Worm (Caenorhabditis elegans): ENCODE measurements around the gene frk-1.

DNA sequence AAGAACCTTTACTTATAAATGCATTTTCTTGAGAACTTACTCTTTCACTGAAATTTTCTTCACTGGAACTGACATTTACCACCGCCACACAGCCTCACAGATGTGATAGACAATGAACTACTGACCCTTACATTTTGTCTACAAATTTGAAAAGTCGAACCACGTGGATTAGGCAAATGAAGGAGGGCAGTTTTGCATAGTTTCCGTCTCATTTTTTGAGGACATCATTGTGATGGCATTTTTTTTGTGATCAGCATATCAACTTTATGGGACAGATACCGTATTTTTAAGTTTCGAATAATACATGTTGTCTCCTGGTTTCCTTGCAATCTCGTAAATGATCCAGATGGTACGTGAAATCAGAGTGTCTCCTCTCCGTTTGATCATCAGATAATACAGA is 29.5 kb downstream of the frk-1 start, which contains the start of gene W01B6.3:
- no peak for TF ChIP-seq him-1 (tag; optimal IDR thresholded peaks at IDR 0.05)
- no peak for TF ChIP-seq W03F9.2 (tag; optimal IDR thresholded peaks at IDR 0.05)

Data from whole organism, L4/young adult.